Worm (Caenorhabditis elegans): ENCODE results near the gene cest-35.2.

Gene cest-35.2

ce11 chrV:5265581-5265980 lies 28.6 kb upstream of the cest-35.2 start, which contains the start of the genes srt-69 and B0238.12:
TSS of gene srt-69 (minus strand) at chrV:5265681.
TSS of gene B0238.12 (plus strand) at chrV:5265844.
- TF ChIP-seq klf-2 (GFP tag; conservative IDR thresholded peaks at IDR 0.05) (no peak), ztf-23 (GFP tag; IDR thresholded peaks at IDR 0.05) (no peak)

ce11 chrV:5262999-5263398 lies 26.0 kb upstream of the cest-35.2 start, which contains the start of gene cest-30:
TSS of gene cest-30 (minus strand) at chrV:5263099.
- TF ChIP-seq ztf-23 (GFP tag; IDR thresholded peaks at IDR 0.05) = no peak
- no peak for TF ChIP-seq flt-1 (GFP tag; IDR thresholded peaks at IDR 0.05)
- no peak for TF ChIP-seq tab-1 (GFP tag; IDR thresholded peaks at IDR 0.05)
- TF ChIP-seq klf-2 (GFP tag; conservative IDR thresholded peaks at IDR 0.05) = no peak
- no peak for TF ChIP-seq cog-1 (tag; optimal IDR thresholded peaks at IDR 0.05)
- TF ChIP-seq ztf-29 (GFP tag; IDR thresholded peaks at IDR 0.05) = no peak
- no peak for TF ChIP-seq T22C8.4 (GFP tag; IDR thresholded peaks at IDR 0.05)
- TF ChIP-seq ref-1 (GFP tag; conservative IDR thresholded peaks at IDR 0.05) = no peak
- no peak for TF ChIP-seq med-1 (GFP tag; optimal IDR thresholded peaks at IDR 0.05; ENCODE audit: insufficient read depth)

- TF ChIP-seq tab-1 (GFP tag; IDR thresholded peaks at IDR 0.05) (no peak), ztf-23 (GFP tag; IDR thresholded peaks at IDR 0.05) (no peak)
These were observed 22.4 kb upstream of the cest-35.2 start, which contains the start of gene srt-70 for ce11 chrV:5259448-5259847. TSS of gene srt-70 (minus strand) at chrV:5259548.

ce11 chrV:5257358-5257757 lies 20.3 kb upstream of the cest-35.2 start, which contains the start of gene srt-67:
TSS of gene srt-67 (minus strand) at chrV:5257458.
- TF ChIP-seq ztf-23 (GFP tag; IDR thresholded peaks at IDR 0.05) (no peak), flt-1 (GFP tag; IDR thresholded peaks at IDR 0.05) (no peak)

- TF ChIP-seq cog-1 (tag; optimal IDR thresholded peaks at IDR 0.05) (no peak), med-1 (GFP tag; optimal IDR thresholded peaks at IDR 0.05; ENCODE audit: insufficient read depth) (no peak), ref-1 (GFP tag; conservative IDR thresholded peaks at IDR 0.05) (no peak), T22C8.4 (GFP tag; IDR thresholded peaks at IDR 0.05) (no peak)
These were observed 15.0 kb upstream of the cest-35.2 start, which contains the start of gene srt-68 for ce11 chrV:5252016-5252415. TSS of gene srt-68 (minus strand) at chrV:5252116.

- TF ChIP-seq ref-1 (GFP tag; conservative IDR thresholded peaks at IDR 0.05) = no peak
- no peak for TF ChIP-seq cog-1 (tag; optimal IDR thresholded peaks at IDR 0.05)
- TF ChIP-seq ztf-23 (GFP tag; IDR thresholded peaks at IDR 0.05) = no peak
- no peak for TF ChIP-seq flt-1 (GFP tag; IDR thresholded peaks at IDR 0.05)
These were observed 6.0 kb upstream of the cest-35.2 start, which contains the start of gene cest-35.1 for ce11 chrV:5243036-5243435. TSS of gene cest-35.1 (minus strand) at chrV:5243136.

- no peak for TF ChIP-seq ztf-23 (GFP tag; IDR thresholded peaks at IDR 0.05)
- TF ChIP-seq klf-2 (GFP tag; conservative IDR thresholded peaks at IDR 0.05) = no peak
- no peak for TF ChIP-seq med-1 (GFP tag; optimal IDR thresholded peaks at IDR 0.05; ENCODE audit: insufficient read depth)
- TF ChIP-seq ztf-29 (GFP tag; IDR thresholded peaks at IDR 0.05) = no peak
- no peak for TF ChIP-seq tab-1 (GFP tag; IDR thresholded peaks at IDR 0.05)
- TF ChIP-seq T22C8.4 (GFP tag; IDR thresholded peaks at IDR 0.05) = no peak
These were observed 2.9 kb upstream of the cest-35.2 start, which contains the start of gene B0238.15 for ce11 chrV:5239903-5240302. TSS of gene B0238.15 (plus strand) at chrV:5240203.

- no peak for TF ChIP-seq klf-2 (GFP tag; conservative IDR thresholded peaks at IDR 0.05)
- TF ChIP-seq med-1 (GFP tag; optimal IDR thresholded peaks at IDR 0.05; ENCODE audit: insufficient read depth) = no peak
- no peak for TF ChIP-seq cog-1 (tag; optimal IDR thresholded peaks at IDR 0.05)
- TF ChIP-seq ref-1 (GFP tag; conservative IDR thresholded peaks at IDR 0.05) = no peak
- TF ChIP-seq flt-1 (GFP tag; IDR thresholded peaks at IDR 0.05) = no peak
- no peak for TF ChIP-seq tab-1 (GFP tag; IDR thresholded peaks at IDR 0.05)
- TF ChIP-seq T22C8.4 (GFP tag; IDR thresholded peaks at IDR 0.05) = no peak
- no peak for TF ChIP-seq ztf-29 (GFP tag; IDR thresholded peaks at IDR 0.05)
- no peak for TF ChIP-seq ztf-23 (GFP tag; IDR thresholded peaks at IDR 0.05)
These were observed 2.4 kb upstream of the cest-35.2 start, which contains the start of gene C52A10.3 for ce11 chrV:5239404-5239803. TSS of gene C52A10.3 (minus strand) at chrV:5239504.

ce11 chrV:5233777-5234176 lies 3.2 kb downstream of the cest-35.2 start, which contains the start of gene cest-32:
TSS of gene cest-32 (minus strand) at chrV:5233891.
- TF ChIP-seq klf-2 (GFP tag; conservative IDR thresholded peaks at IDR 0.05) (no peak), T22C8.4 (GFP tag; IDR thresholded peaks at IDR 0.05) (no peak), ztf-29 (GFP tag; IDR thresholded peaks at IDR 0.05) (no peak), flt-1 (GFP tag; IDR thresholded peaks at IDR 0.05) (no peak), ref-1 (GFP tag; conservative IDR thresholded peaks at IDR 0.05) (no peak), cog-1 (tag; optimal IDR thresholded peaks at IDR 0.05) (no peak), ztf-23 (GFP tag; IDR thresholded peaks at IDR 0.05) (no peak), med-1 (GFP tag; optimal IDR thresholded peaks at IDR 0.05; ENCODE audit: insufficient read depth) (no peak), tab-1 (GFP tag; IDR thresholded peaks at IDR 0.05) (no peak)

- TF ChIP-seq flt-1 (GFP tag; IDR thresholded peaks at IDR 0.05) (no peak), ztf-23 (GFP tag; IDR thresholded peaks at IDR 0.05) (no peak), cog-1 (tag; optimal IDR thresholded peaks at IDR 0.05) (no peak), klf-2 (GFP tag; conservative IDR thresholded peaks at IDR 0.05) (no peak), ref-1 (GFP tag; conservative IDR thresholded peaks at IDR 0.05) (no peak)
These were observed 8.5 kb downstream of the cest-35.2 start for ce11 chrV:5228513-5228912.

ce11 chrV:5225660-5226059 lies 11.4 kb downstream of the cest-35.2 start:
- TF ChIP-seq T22C8.4 (GFP tag; IDR thresholded peaks at IDR 0.05) (no peak), flt-1 (GFP tag; IDR thresholded peaks at IDR 0.05) (no peak), ztf-29 (GFP tag; IDR thresholded peaks at IDR 0.05) (no peak), med-1 (GFP tag; optimal IDR thresholded peaks at IDR 0.05; ENCODE audit: insufficient read depth) (no peak), cog-1 (tag; optimal IDR thresholded peaks at IDR 0.05) (no peak), klf-2 (GFP tag; conservative IDR thresholded peaks at IDR 0.05) (no peak), ref-1 (GFP tag; conservative IDR thresholded peaks at IDR 0.05) (no peak), tab-1 (GFP tag; IDR thresholded peaks at IDR 0.05) (no peak), ztf-23 (GFP tag; IDR thresholded peaks at IDR 0.05) (no peak)

Data from whole organism, midembryonic.